Worm (Caenorhabditis elegans) whole organism, L2 larva: ENCODE results near the gene arrd-6.

Experiments used
- C34F6.9 ChIP-seq: fragments of 150-350 bp; optimal IDR thresholded peaks from 2 replicates; lab custom pipeline; 2014; ENCODE audit warnings: missing biosample characterization, missing genetic modification characterization
- R02D3.7 ChIP-seq: fragments of 150-350 bp; optimal IDR thresholded peaks from 2 replicates; lab custom pipeline; 2014; ENCODE audit warnings: missing biosample characterization, missing genetic modification characterization
- ZK546.5 ChIP-seq: sonication (generic microtip); optimal IDR thresholded peaks from 2 replicates; lab custom pipeline; 2017; ENCODE audit warnings: missing biosample characterization, missing genetic modification characterization
- aly-2 ChIP-seq: fragments of 150-350 bp; optimal IDR thresholded peaks from 2 replicates; lab custom pipeline; 2014; ENCODE audit warnings: missing biosample characterization, missing genetic modification characterization
- blmp-1 ChIP-seq: sonication (generic microtip); optimal IDR thresholded peaks from 2 replicates; lab custom pipeline; 2017; ENCODE audit warnings: missing genetic modification characterization, mild to moderate bottlenecking, missing compliant biosample characterization, antibody characterized with exemption, moderate library complexity; ENCODE audit not compliant: insufficient read depth
- ceh-16 ChIP-seq: fragments of 150-350 bp; optimal IDR thresholded peaks from 2 replicates; lab custom pipeline; 2014; ENCODE audit warnings: missing biosample characterization, missing genetic modification characterization
- ceh-82 ChIP-seq: fragments of 150-350 bp; optimal IDR thresholded peaks from 2 replicates; lab custom pipeline; 2014; ENCODE audit warnings: missing biosample characterization, missing genetic modification characterization
- dmd-4 ChIP-seq: sonication (generic microtip); optimal IDR thresholded peaks from 2 replicates; lab custom pipeline; 2017; ENCODE audit warnings: missing biosample characterization, missing genetic modification characterization
- egl-27 ChIP-seq: sonication (generic microtip); optimal IDR thresholded peaks from 3 replicates; lab custom pipeline; 2017; ENCODE audit warnings: missing biosample characterization, missing genetic modification reagents, missing genetic modification characterization
- elt-3 ChIP-seq: sonication (generic microtip); optimal IDR thresholded peaks from 2 replicates; lab custom pipeline; 2017; ENCODE audit warnings: missing biosample characterization, missing genetic modification characterization
- gmeb-1 ChIP-seq: fragments of 150-350 bp; optimal IDR thresholded peaks from 2 replicates; lab custom pipeline; 2014; ENCODE audit warnings: missing biosample characterization, missing genetic modification characterization
- lin-11 ChIP-seq: fragments of 150-350 bp; sonication (generic microtip); optimal IDR thresholded peaks from 2 replicates; lab custom pipeline; 2014; ENCODE audit warnings: missing biosample characterization, missing genetic modification characterization, inconsistent platforms, mixed read lengths
- mab-5 ChIP-seq: fragments of 150-350 bp; optimal IDR thresholded peaks from 2 replicates; lab custom pipeline; 2014; ENCODE audit warnings: missing biosample characterization, missing genetic modification characterization
- mbf-1 ChIP-seq: sonication (generic microtip); optimal IDR thresholded peaks from 2 replicates; lab custom pipeline; 2017; ENCODE audit warnings: missing biosample characterization, missing genetic modification characterization
- nhr-12 ChIP-seq: fragments of 150-350 bp; optimal IDR thresholded peaks from 2 replicates; lab custom pipeline; 2014; ENCODE audit warnings: missing biosample characterization, missing genetic modification characterization
- nhr-129 ChIP-seq: fragments of 150-350 bp; optimal IDR thresholded peaks from 2 replicates; lab custom pipeline; 2014; ENCODE audit warnings: missing biosample characterization, missing genetic modification characterization
- nhr-237 ChIP-seq: fragments of 150-350 bp; optimal IDR thresholded peaks from 2 replicates; lab custom pipeline; 2014; ENCODE audit warnings: missing biosample characterization, missing genetic modification characterization
- nhr-25 ChIP-seq: fragments of 150-350 bp; sonication (generic microtip); optimal IDR thresholded peaks from 3 replicates; lab custom pipeline; 2014; ENCODE audit warnings: missing biosample characterization, missing genetic modification characterization
- nhr-6 ChIP-seq: fragments of 150-350 bp; optimal IDR thresholded peaks from 2 replicates; lab custom pipeline; 2014; ENCODE audit warnings: missing biosample characterization, missing genetic modification characterization
- sma-9 ChIP-seq, 2 experiments: fragments of 150-350 bp in 1 of 2; sonication (generic microtip) in 1 of 2; optimal IDR thresholded peaks; 2 replicates each; lab custom pipeline; 2014 to 2016; ENCODE audit warnings: missing genetic modification characterization in 2 of 2, mild to moderate bottlenecking in 1 of 2, missing biosample characterization in 1 of 2, missing compliant biosample characterization in 1 of 2, missing genetic modification reagents in 1 of 2, moderate library complexity in 1 of 2
- unc-55 ChIP-seq: fragments of 150-350 bp; sonication (generic microtip); optimal IDR thresholded peaks from 3 replicates; lab custom pipeline; 2014; ENCODE audit warnings: missing biosample characterization, missing genetic modification reagents, missing genetic modification characterization
- zag-1 ChIP-seq: fragments of 150-350 bp; optimal IDR thresholded peaks from 2 replicates; lab custom pipeline; 2014; ENCODE audit warnings: missing biosample characterization, missing genetic modification characterization
- ztf-1 ChIP-seq: fragments of 200-800 bp; sonication (Bioruptor generic); conservative IDR thresholded peaks from 2 replicates; pipeline ENCODE4 v1.3.6; 2022; ENCODE audit warnings: missing genetic modification characterization, missing compliant biosample characterization

The arrd-6 gene

DNA sequence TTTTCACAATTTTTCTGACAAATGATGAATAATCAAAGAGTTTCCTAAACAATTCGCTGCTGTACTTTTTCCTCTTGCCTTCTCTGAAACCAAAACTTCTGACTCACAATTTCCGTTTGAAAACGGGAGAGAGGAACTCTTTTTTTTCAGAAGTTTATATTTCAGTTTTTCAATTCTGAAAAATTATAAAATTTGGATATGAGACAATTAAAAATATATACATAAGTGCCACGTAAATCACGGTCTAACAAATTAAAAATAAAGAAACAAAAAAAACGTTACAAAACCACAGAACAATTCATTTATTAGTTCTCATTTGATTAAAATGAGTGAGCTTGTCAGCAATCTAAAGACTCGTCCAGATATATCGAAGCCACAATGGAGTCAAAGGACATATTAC lies 43.2 kb downstream of the arrd-6 start, which contains the start of gene sfxn-1.2:
sfxn-1.2 (plus strand) TSS at position 301 of the 400 bp plus-strand sequence.
- TF ChIP-seq egl-27 (tag; lab: Kevin White, UChicago): no peak
- no peak for TF ChIP-seq nhr-237 (tag; lab: Kevin White, UChicago)
- TF ChIP-seq lin-11 (tag; lab: Kevin White, UChicago): no peak
- TF ChIP-seq aly-2: no peak
- TF ChIP-seq ceh-82: no peak
- TF ChIP-seq mbf-1 (tag; lab: Kevin White, UChicago): no peak
- TF ChIP-seq sma-9 (GFP tag; optimal IDR thresholded peaks at IDR 0.05; lab: Kevin White, UChicago): no peak
- no peak for TF ChIP-seq sma-9 (tag; optimal IDR thresholded peaks at IDR 0.05; lab: Kevin White, UChicago)
- TF ChIP-seq nhr-12: no peak
- no peak for TF ChIP-seq dmd-4 (tag; lab: Kevin White, UChicago)
- no peak for TF ChIP-seq ztf-1 (GFP tag; lab: Robert Waterston, UW)
- no peak for TF ChIP-seq nhr-6
- TF ChIP-seq unc-55 (GFP tag; lab: Kevin White, UChicago): no peak
- TF ChIP-seq R02D3.7: no peak
- TF ChIP-seq gmeb-1: no peak

DNA sequence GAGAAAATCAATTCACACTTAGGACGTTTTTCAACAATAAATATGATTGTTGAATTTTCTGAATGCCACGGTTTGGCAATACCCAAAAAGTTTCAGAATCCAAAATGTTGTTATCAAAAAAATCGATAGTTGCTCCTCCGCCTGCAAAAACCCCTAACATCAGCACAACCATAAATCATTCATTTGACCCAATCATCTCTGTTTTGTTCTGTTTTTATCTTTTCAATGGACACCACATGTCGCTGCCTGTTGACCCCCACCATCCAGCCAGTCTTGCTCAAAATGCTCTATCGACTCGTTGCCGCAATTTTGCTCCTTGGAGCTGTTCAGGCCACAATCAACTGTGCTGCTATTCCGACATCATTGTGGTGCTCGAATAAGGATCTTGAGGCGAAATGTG lies 45.5 kb downstream of the arrd-6 start, which contains the start of gene F37H8.5:
F37H8.5 (plus strand) TSS at position 181 of the 400 bp plus-strand sequence.
- no peak for TF ChIP-seq nhr-129
- no peak for TF ChIP-seq C34F6.9 (tag; lab: Kevin White, UChicago)
- TF ChIP-seq mab-5 (tag; lab: Kevin White, UChicago): peak; percentile 22
- no peak for TF ChIP-seq zag-1 (tag; lab: Kevin White, UChicago)
- no peak for TF ChIP-seq elt-3 (tag; lab: Kevin White, UChicago)

DNA sequence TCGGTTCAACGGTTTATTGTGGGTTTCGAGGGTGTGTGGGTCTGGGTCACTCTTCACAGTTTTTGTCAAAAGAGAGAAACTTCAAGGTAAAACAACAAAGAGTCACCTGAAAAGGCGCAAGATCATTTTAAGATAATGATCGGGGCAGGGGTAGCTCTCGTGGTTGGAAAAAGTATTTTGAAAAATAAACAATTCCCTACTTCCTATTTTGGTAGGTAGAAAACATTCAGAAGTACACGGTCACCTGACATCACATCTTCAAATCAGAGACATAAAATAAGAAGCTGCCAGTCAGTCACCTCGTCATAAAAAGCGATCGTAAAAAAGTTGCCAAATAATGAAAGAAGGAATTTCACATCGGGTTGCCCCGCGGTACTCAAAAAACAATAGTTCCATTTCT lies 49.9 kb downstream of the arrd-6 start:
- TF ChIP-seq nhr-129 (no peak), ceh-16 (tag; lab: Kevin White, UChicago) (peak; percentile 56), nhr-25 (peak; percentile 31)

DNA sequence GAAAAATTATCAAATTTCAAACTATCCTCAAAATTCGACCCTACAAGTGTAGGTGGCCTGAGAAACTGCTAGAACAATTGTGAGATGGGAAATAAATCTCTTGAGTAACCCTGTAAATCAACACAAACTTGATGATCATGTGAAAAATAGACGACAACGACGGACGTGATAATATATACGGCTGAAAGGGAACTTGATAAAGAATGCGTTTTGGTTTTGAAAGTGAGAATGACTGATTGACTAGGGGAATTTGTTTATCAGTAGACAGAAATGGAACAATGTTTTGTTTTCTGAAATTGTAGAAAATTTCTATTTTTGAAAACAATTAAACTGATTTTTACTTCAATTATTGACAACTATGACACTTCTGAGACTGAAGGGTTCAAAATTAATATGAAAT lies 51.0 kb downstream of the arrd-6 start:
- TF ChIP-seq ZK546.5 (tag; lab: Kevin White, UChicago) (no peak), nhr-25 (peak; percentile 1), blmp-1 (tag; lab: Kevin White, UChicago) (peak; percentile 58)
